Worm (Caenorhabditis elegans) whole organism, young adult: ENCODE results near the gene cid-1.

Source experiments
- B0019.2 ChIP-seq: fragments of 200-800 bp; sonication (Bioruptor generic); conservative IDR thresholded peaks from 2 replicates; pipeline ENCODE4 v1.3.6; 2022; ENCODE audit warnings: missing genetic modification reagents, missing genetic modification characterization, missing compliant biosample characterization
- B0261.1 ChIP-seq: sonication (generic microtip); optimal IDR thresholded peaks from 2 replicates; lab custom pipeline; 2016; ENCODE audit warnings: mild to moderate bottlenecking, missing genetic modification characterization, moderate library complexity, missing compliant biosample characterization
- C17E4.6 ChIP-seq: fragments of 200-800 bp; sonication (Bioruptor generic); IDR thresholded peaks from 2 replicates; pipeline ENCODE4 v1.3.6; 2022; ENCODE audit warnings: missing genetic modification reagents, missing genetic modification characterization, missing compliant biosample characterization
- F10E7.11 ChIP-seq: sonication (generic microtip); optimal IDR thresholded peaks from 2 replicates; lab custom pipeline; 2017; ENCODE audit warnings: mild to moderate bottlenecking, missing genetic modification characterization, moderate library complexity, missing compliant biosample characterization
- F22D6.2 ChIP-seq: sonication (generic microtip); optimal IDR thresholded peaks from 2 replicates; lab custom pipeline; 2016; ENCODE audit warnings: mild to moderate bottlenecking, missing genetic modification characterization, missing compliant biosample characterization
- F33H1.4 ChIP-seq: fragments of 200-800 bp; sonication (Bioruptor generic); IDR thresholded peaks from 2 replicates; pipeline ENCODE4 v1.3.6; 2022; ENCODE audit warnings: missing genetic modification reagents, missing genetic modification characterization, missing compliant biosample characterization
- F37B4.10 ChIP-seq: fragments of 200-800 bp; sonication (Bioruptor generic); IDR thresholded peaks from 2 replicates; pipeline ENCODE4 v1.3.6; 2022; ENCODE audit warnings: missing genetic modification characterization, missing compliant biosample characterization
- F39B2.1 ChIP-seq: fragments of 200-800 bp; sonication (Bioruptor generic); IDR thresholded peaks from 2 replicates; pipeline ENCODE4 v1.3.6; 2022; ENCODE audit warnings: missing genetic modification reagents, missing genetic modification characterization, missing compliant biosample characterization
- F57C9.4 ChIP-seq: sonication (generic microtip); optimal IDR thresholded peaks from 2 replicates; lab custom pipeline; 2017; ENCODE audit warnings: mild to moderate bottlenecking, missing genetic modification characterization, missing compliant biosample characterization
- K12H6.12 ChIP-seq: fragments of 200-800 bp; sonication (Bioruptor generic); optimal IDR thresholded peaks from 2 replicates; lab custom pipeline; 2018; ENCODE audit warnings: mild to moderate bottlenecking, missing genetic modification characterization, missing compliant biosample characterization
- T26A5.8 ChIP-seq: sonication (generic microtip); optimal IDR thresholded peaks from 2 replicates; lab custom pipeline; 2016; ENCODE audit warnings: missing genetic modification characterization, missing compliant biosample characterization
- Y53F4B.3 ChIP-seq: fragments of 200-800 bp; sonication (Bioruptor generic); IDR thresholded peaks from 2 replicates; pipeline ENCODE4 v1.3.6; 2022; ENCODE audit warnings: missing genetic modification reagents, missing genetic modification characterization, missing compliant biosample characterization
- attf-3 ChIP-seq: fragments of 200-800 bp; sonication (Bioruptor generic); conservative IDR thresholded peaks from 2 replicates; pipeline ENCODE4 v1.3.6; 2022; ENCODE audit warnings: missing genetic modification reagents, missing genetic modification characterization, missing compliant biosample characterization
- bed-1 ChIP-seq: fragments of 200-800 bp; sonication (Bioruptor generic); IDR thresholded peaks from 2 replicates; pipeline ENCODE4 v1.3.6; 2022; ENCODE audit warnings: missing genetic modification reagents, missing genetic modification characterization, missing compliant biosample characterization
- bed-2 ChIP-seq: fragments of 200-800 bp; sonication (Bioruptor generic); IDR thresholded peaks from 2 replicates; pipeline ENCODE4 v1.3.6; 2022; ENCODE audit warnings: missing genetic modification reagents, missing genetic modification characterization, missing compliant biosample characterization
- cebp-2 ChIP-seq: fragments of 200-800 bp; sonication (Bioruptor generic); IDR thresholded peaks from 2 replicates; pipeline ENCODE4 v1.3.6; 2022; ENCODE audit warnings: missing genetic modification characterization, missing compliant biosample characterization
- ceh-40 ChIP-seq: fragments of 200-800 bp; sonication (Bioruptor generic); IDR thresholded peaks from 2 replicates; pipeline ENCODE4 v1.3.6; 2022; ENCODE audit warnings: missing genetic modification characterization, missing compliant biosample characterization
- ceh-58 ChIP-seq: fragments of 200-800 bp; sonication (Bioruptor generic); IDR thresholded peaks from 2 replicates; pipeline ENCODE4 v1.3.6; 2022; ENCODE audit warnings: missing genetic modification characterization, missing compliant biosample characterization
- ceh-91 ChIP-seq: fragments of 200-800 bp; sonication (Bioruptor generic); IDR thresholded peaks from 2 replicates; pipeline ENCODE4 v1.3.6; 2022; ENCODE audit warnings: missing genetic modification reagents, missing genetic modification characterization, missing compliant biosample characterization
- die-1 ChIP-seq: sonication (generic microtip); optimal IDR thresholded peaks from 2 replicates; lab custom pipeline; 2016; ENCODE audit warnings: missing genotype, mild to moderate bottlenecking, missing genetic modification characterization, missing compliant biosample characterization
- dox-1 ChIP-seq: fragments of 200-800 bp; sonication (Bioruptor generic); IDR thresholded peaks from 2 replicates; pipeline ENCODE4 v1.3.6; 2022; ENCODE audit warnings: missing genetic modification reagents, missing genetic modification characterization, missing compliant biosample characterization
- dpff-1 ChIP-seq: sonication (generic microtip); optimal IDR thresholded peaks from 2 replicates; lab custom pipeline; 2017; ENCODE audit warnings: mild to moderate bottlenecking, missing genetic modification characterization, missing compliant biosample characterization
- dpl-1 ChIP-seq: fragments of 150-350 bp; optimal IDR thresholded peaks from 2 replicates; lab custom pipeline; 2014; ENCODE audit warnings: missing biosample characterization, missing genetic modification reagents, missing genetic modification characterization
- egl-44 ChIP-seq: fragments of 200-800 bp; sonication (Bioruptor generic); IDR thresholded peaks from 2 replicates; pipeline ENCODE4 v1.3.6; 2022; ENCODE audit warnings: missing genetic modification reagents, missing genetic modification characterization, missing compliant biosample characterization
- egrh-3 ChIP-seq: fragments of 200-800 bp; sonication (Bioruptor generic); IDR thresholded peaks from 2 replicates; pipeline ENCODE4 v1.3.6; 2022; ENCODE audit warnings: missing genetic modification reagents, missing genetic modification characterization, missing compliant biosample characterization
- fkh-3 ChIP-seq: sonication (generic microtip); optimal IDR thresholded peaks from 2 replicates; lab custom pipeline; 2016; ENCODE audit warnings: mild to moderate bottlenecking, missing genetic modification characterization, missing compliant biosample characterization
- him-1 ChIP-seq: sonication (generic microtip); optimal IDR thresholded peaks from 2 replicates; lab custom pipeline; 2016; ENCODE audit warnings: missing genotype, missing genetic modification reagents, missing genetic modification characterization, missing compliant biosample characterization
- hmg-1.2 ChIP-seq: fragments of 200-800 bp; sonication (Bioruptor generic); IDR thresholded peaks from 2 replicates; pipeline ENCODE4 v1.3.6; 2022; ENCODE audit warnings: missing genetic modification reagents, missing genetic modification characterization, missing compliant biosample characterization
- hrde-1 ChIP-seq: sonication (generic microtip); optimal IDR thresholded peaks from 2 replicates; lab custom pipeline; 2016; ENCODE audit warnings: missing genetic modification characterization, mild to moderate bottlenecking, missing compliant biosample characterization, moderate library complexity, missing genotype, missing genetic modification reagents, borderline replicate concordance
- let-526 ChIP-seq: fragments of 200-800 bp; sonication (Bioruptor generic); IDR thresholded peaks from 2 replicates; pipeline ENCODE4 v1.3.6; 2022; ENCODE audit warnings: missing genetic modification reagents, missing genetic modification characterization, missing compliant biosample characterization
- let-607 ChIP-seq, 2 experiments: fragments of 200-800 bp in 1 of 2; sonication (Bioruptor generic) in 1 of 2; sonication (generic microtip) in 1 of 2; optimal IDR thresholded peaks; 2 replicates each; lab custom pipeline; 2016 to 2018; ENCODE audit warnings: mild to moderate bottlenecking in 2 of 2, missing compliant biosample characterization in 2 of 2, missing genetic modification characterization in 2 of 2, moderate library complexity in 2 of 2, missing genotype in 1 of 2
- lin-26 ChIP-seq: fragments of 200-800 bp; sonication (Bioruptor generic); IDR thresholded peaks from 2 replicates; pipeline ENCODE4 v1.3.6; 2022; ENCODE audit warnings: missing genetic modification reagents, missing genetic modification characterization, missing compliant biosample characterization
- lin-40 ChIP-seq: sonication (generic microtip); optimal IDR thresholded peaks from 2 replicates; lab custom pipeline; 2016; ENCODE audit warnings: missing genetic modification characterization, mild to moderate bottlenecking, missing compliant biosample characterization, missing genotype, missing genetic modification reagents
- mcd-1 ChIP-seq: fragments of 200-800 bp; sonication (Bioruptor generic); IDR thresholded peaks from 2 replicates; pipeline ENCODE4 v1.3.6; 2022; ENCODE audit warnings: missing genetic modification reagents, missing genetic modification characterization, missing compliant biosample characterization
- mel-28 ChIP-seq: sonication (generic microtip); optimal IDR thresholded peaks from 2 replicates; lab custom pipeline; 2016; ENCODE audit warnings: borderline replicate concordance, mild to moderate bottlenecking, missing genetic modification characterization, missing compliant biosample characterization
- nfya-2 ChIP-seq: fragments of 200-800 bp; sonication (Bioruptor generic); IDR thresholded peaks from 2 replicates; pipeline ENCODE4 v1.3.6; 2022; ENCODE audit warnings: missing genetic modification reagents, missing genetic modification characterization, missing compliant biosample characterization
- nfyb-1 ChIP-seq: fragments of 200-800 bp; sonication (Bioruptor generic); IDR thresholded peaks from 2 replicates; pipeline ENCODE4 v1.3.6; 2022; ENCODE audit warnings: missing genetic modification reagents, missing genetic modification characterization, missing compliant biosample characterization
- nhr-80 ChIP-seq: sonication (generic microtip); optimal IDR thresholded peaks from 2 replicates; lab custom pipeline; 2016; ENCODE audit warnings: missing genetic modification characterization, missing compliant biosample characterization
- somi-1 ChIP-seq: fragments of 200-800 bp; sonication (Bioruptor generic); optimal IDR thresholded peaks from 2 replicates; lab custom pipeline; 2018; ENCODE audit warnings: mild to moderate bottlenecking, missing genetic modification characterization, missing compliant biosample characterization
- tbp1 ChIP-seq: fragments of 200-800 bp; sonication (Bioruptor generic); optimal IDR thresholded peaks from 2 replicates; lab custom pipeline; 2018; ENCODE audit warnings: mild to moderate bottlenecking, missing genetic modification characterization, missing compliant biosample characterization
- tlf-1 ChIP-seq: fragments of 200-800 bp; sonication (Bioruptor generic); optimal IDR thresholded peaks from 2 replicates; lab custom pipeline; 2018; ENCODE audit warnings: mild to moderate bottlenecking, missing genetic modification characterization, missing compliant biosample characterization
- unc-62 ChIP-seq: fragments of 150-350 bp; optimal IDR thresholded peaks from 2 replicates; lab custom pipeline; 2014; ENCODE audit warnings: missing biosample characterization, missing genetic modification reagents, missing genetic modification characterization
- zfh-2 ChIP-seq: fragments of 200-800 bp; sonication (Bioruptor generic); conservative IDR thresholded peaks from 2 replicates; pipeline ENCODE4 v1.3.6; 2022; ENCODE audit warnings: missing genetic modification reagents, missing genetic modification characterization, missing compliant biosample characterization
- ztf-18 ChIP-seq: sonication (generic microtip); optimal IDR thresholded peaks from 2 replicates; lab custom pipeline; 2016; ENCODE audit warnings: missing genotype, mild to moderate bottlenecking, missing genetic modification characterization, missing compliant biosample characterization
- ztf-28 ChIP-seq: fragments of 200-800 bp; sonication (Bioruptor generic); IDR thresholded peaks from 2 replicates; pipeline ENCODE4 v1.3.6; 2022; ENCODE audit warnings: missing genetic modification reagents, missing genetic modification characterization, missing compliant biosample characterization
- ztf-3 ChIP-seq: fragments of 200-800 bp; sonication (Bioruptor generic); optimal IDR thresholded peaks from 2 replicates; lab custom pipeline; 2018; ENCODE audit warnings: mild to moderate bottlenecking, missing genetic modification characterization, missing compliant biosample characterization

Gene cid-1

ce11 chrIII:5139768-5140167, 34.0 kb upstream of the cid-1 start:
- TF ChIP-seq nfyb-1 (GFP tag; lab: Robert Waterston, UW), result no peak
- TF ChIP-seq fkh-3 (tag; lab: Kevin White, UChicago), result no peak
- no peak for TF ChIP-seq F39B2.1 (GFP tag; lab: Robert Waterston, UW)
- no peak for TF ChIP-seq let-526 (GFP tag; lab: Robert Waterston, UW)
- TF ChIP-seq F22D6.2 (tag; lab: Kevin White, UChicago), result no peak
- TF ChIP-seq die-1 (tag; lab: Kevin White, UChicago), result no peak
- no peak for TF ChIP-seq cebp-2
- no peak for TF ChIP-seq bed-1 (GFP tag; lab: Robert Waterston, UW)
- no peak for TF ChIP-seq dpl-1 (GFP tag; lab: Kevin White, UChicago)

- TF ChIP-seq F57C9.4 (tag; lab: Kevin White, UChicago), result no peak
- TF ChIP-seq B0261.1 (tag; lab: Kevin White, UChicago), result no peak
- no peak for TF ChIP-seq attf-3 (GFP tag; lab: Robert Waterston, UW)
- no peak for TF ChIP-seq ceh-58
- TF ChIP-seq hmg-1.2, result no peak
- no peak for TF ChIP-seq lin-40 (tag; lab: Kevin White, UChicago)
- no peak for TF ChIP-seq him-1 (tag; lab: Kevin White, UChicago)
- no peak for TF ChIP-seq T26A5.8 (tag; lab: Kevin White, UChicago)
- no peak for TF ChIP-seq mel-28 (tag; lab: Kevin White, UChicago)
- peak; percentile 11 for TF ChIP-seq K12H6.12 (tag; lab: Kevin White, UChicago)
- no peak for TF ChIP-seq egrh-3
- TF ChIP-seq Y53F4B.3 (GFP tag; lab: Robert Waterston, UW), result no peak
- no peak for TF ChIP-seq F37B4.10 (GFP tag; lab: Robert Waterston, UW)
- no peak for TF ChIP-seq mcd-1 (GFP tag; lab: Robert Waterston, UW)
- TF ChIP-seq nhr-80 (tag; lab: Kevin White, UChicago), result peak; percentile 66
- TF ChIP-seq C17E4.6 (GFP tag; lab: Robert Waterston, UW), result no peak
- no peak for TF ChIP-seq ceh-40
Observed at ce11 chrIII:5140559-5140958, 33.2 kb upstream of the cid-1 start.

ce11 chrIII:5141935-5142334, 31.8 kb upstream of the cid-1 start:
- TF ChIP-seq tlf-1 (no peak), ztf-3 (no peak), tbp1 (GFP tag; lab: Kevin White, UChicago) (no peak), nfya-2 (no peak), somi-1 (GFP tag; lab: Kevin White, UChicago) (no peak), nhr-80 (tag; lab: Kevin White, UChicago) (peak; percentile 63), dox-1 (GFP tag; lab: Robert Waterston, UW) (no peak), F37B4.10 (GFP tag; lab: Robert Waterston, UW) (0 out of 2 replicates have a peak, but pooled peaks have one; percentile 12), C17E4.6 (GFP tag; lab: Robert Waterston, UW) (no peak), dpff-1 (no peak), B0019.2 (GFP tag; lab: Robert Waterston, UW) (no peak), hrde-1 (tag; lab: Kevin White, UChicago) (no peak), let-607 (tag; optimal IDR thresholded peaks at IDR 0.05; lab: Kevin White, UChicago) (no peak), ztf-18 (no peak), F22D6.2 (tag; lab: Kevin White, UChicago) (no peak), F33H1.4 (GFP tag; lab: Robert Waterston, UW) (no peak), unc-62 (GFP tag; lab: Kevin White, UChicago) (peak; percentile 5), lin-26 (no peak), egl-44 (GFP tag; lab: Robert Waterston, UW) (no peak), ceh-91 (no peak), ztf-28 (GFP tag; lab: Robert Waterston, UW) (no peak), mel-28 (tag; lab: Kevin White, UChicago) (no peak), F10E7.11 (no peak), K12H6.12 (tag; lab: Kevin White, UChicago) (no peak), bed-2 (GFP tag; lab: Robert Waterston, UW) (no peak), zfh-2 (no peak)
